Worm (Caenorhabditis elegans): ENCODE measurements around the gene chil-13.

Gene chil-13

DNA sequence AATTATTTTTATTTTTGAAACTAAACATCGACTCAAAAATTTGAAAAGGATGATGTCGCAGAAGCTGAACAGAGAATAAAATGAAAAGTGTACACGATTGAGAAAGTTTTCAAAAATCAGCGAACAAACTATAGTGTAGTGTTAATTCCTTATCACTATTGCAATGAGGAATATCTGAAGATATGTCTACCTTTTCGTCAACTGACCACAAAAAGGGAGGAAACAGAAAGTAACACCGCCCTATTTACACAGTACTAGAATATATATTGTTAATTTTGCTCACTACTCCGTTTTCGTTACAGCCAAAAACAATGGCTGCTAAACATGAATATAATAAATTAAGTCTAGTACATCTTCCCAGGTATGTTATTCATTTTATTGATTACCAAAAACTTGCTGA is 9.8 kb upstream of the chil-13 start, which contains the start of gene chil-18:
chil-18 (plus strand) TSS at position 301 of the 400 bp plus-strand sequence.
- no peak for TF ChIP-seq nhr-76 (tag; optimal IDR thresholded peaks at IDR 0.05)
- TF ChIP-seq ztf-11 (tag; optimal IDR thresholded peaks at IDR 0.05) = no peak
- TF ChIP-seq M03D4.4 (tag; optimal IDR thresholded peaks at IDR 0.05) = no peak
- TF ChIP-seq lin-13 (tag; optimal IDR thresholded peaks at IDR 0.05) = no peak
- no peak for TF ChIP-seq mep-1 (tag; optimal IDR thresholded peaks at IDR 0.05)
- no peak for TF ChIP-seq snpc-4 (tag; optimal IDR thresholded peaks at IDR 0.05)
- no peak for TF ChIP-seq unc-120 (tag; optimal IDR thresholded peaks at IDR 0.05; ENCODE audit: poor library complexity, severe bottlenecking)
- TF ChIP-seq nhr-237 (tag; optimal IDR thresholded peaks at IDR 0.05) = no peak
- TF ChIP-seq zip-8 (tag; optimal IDR thresholded peaks at IDR 0.05) = no peak
- no peak for TF ChIP-seq cnd-1 (tag; optimal IDR thresholded peaks at IDR 0.05)

DNA sequence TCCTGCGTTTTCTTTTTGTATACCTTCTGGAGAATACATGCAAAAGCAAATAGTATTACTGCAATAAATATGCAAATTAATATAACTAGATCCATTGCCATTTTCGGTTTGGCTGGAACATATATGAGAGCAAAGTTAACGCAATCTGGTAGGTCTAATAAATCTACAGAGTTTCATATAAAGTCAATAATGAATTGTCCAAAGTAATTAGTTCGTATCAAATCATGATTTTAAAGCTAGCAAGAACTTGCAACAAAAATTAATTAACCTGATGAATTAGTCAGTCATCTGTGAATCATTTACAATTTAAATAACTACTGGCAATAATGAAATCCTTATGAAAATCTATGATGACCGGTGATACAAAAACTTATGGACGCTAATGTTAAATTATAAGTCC is 7.2 kb upstream of the chil-13 start, which contains the start of gene R09D1.13:
R09D1.13 (minus strand) TSS at position 101 of the 400 bp plus-strand sequence.
- TF ChIP-seq ceh-83 (GFP tag; optimal IDR thresholded peaks at IDR 0.05) (no peak), ceh-39 (tag; optimal IDR thresholded peaks at IDR 0.05) (no peak), mep-1 (tag; optimal IDR thresholded peaks at IDR 0.05) (no peak), unc-39 (tag; optimal IDR thresholded peaks at IDR 0.05) (no peak), nhr-237 (tag; optimal IDR thresholded peaks at IDR 0.05) (no peak), zip-8 (tag; optimal IDR thresholded peaks at IDR 0.05) (no peak), flh-1 (GFP tag; optimal IDR thresholded peaks at IDR 0.05) (no peak), lin-13 (tag; optimal IDR thresholded peaks at IDR 0.05) (no peak), drap-1 (GFP tag; optimal IDR thresholded peaks at IDR 0.05) (no peak), hlh-1 (tag; optimal IDR thresholded peaks at IDR 0.05) (no peak), nhr-2 (tag; optimal IDR thresholded peaks at IDR 0.05) (no peak)

DNA sequence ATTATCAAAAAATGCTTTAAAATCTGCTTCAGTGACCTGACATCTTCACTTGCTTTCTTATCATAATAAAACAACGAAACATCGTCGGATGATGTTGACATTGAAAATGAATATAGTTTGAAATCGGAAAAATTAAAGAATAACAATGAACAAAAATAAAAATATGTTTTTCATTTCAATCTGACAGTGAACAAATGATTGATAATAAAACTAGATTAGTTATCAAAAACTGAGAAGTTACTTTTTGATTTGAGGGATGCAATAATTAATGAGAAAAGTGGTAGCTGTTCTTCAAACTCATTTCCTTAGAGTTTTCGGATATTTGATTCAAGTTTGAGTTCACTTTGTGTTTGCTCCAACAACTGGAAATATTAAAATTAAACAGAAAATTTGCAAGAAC is 5.4 kb upstream of the chil-13 start, which contains the start of gene chil-15:
chil-15 (minus strand) TSS at position 101 of the 400 bp plus-strand sequence.
- TF ChIP-seq cnd-1 (tag; optimal IDR thresholded peaks at IDR 0.05) (no peak), nhr-12 (tag; optimal IDR thresholded peaks at IDR 0.05) (no peak), bed-3 (GFP tag; optimal IDR thresholded peaks at IDR 0.05) (no peak), blmp-1 (tag; optimal IDR thresholded peaks at IDR 0.05) (no peak), ham-2 (GFP tag; optimal IDR thresholded peaks at IDR 0.05) (no peak), M03D4.4 (tag; optimal IDR thresholded peaks at IDR 0.05) (no peak), lin-13 (tag; optimal IDR thresholded peaks at IDR 0.05) (no peak), mab-5 (tag; optimal IDR thresholded peaks at IDR 0.05) (no peak), ztf-11 (tag; optimal IDR thresholded peaks at IDR 0.05) (no peak), drap-1 (GFP tag; optimal IDR thresholded peaks at IDR 0.05) (no peak), nhr-237 (tag; optimal IDR thresholded peaks at IDR 0.05) (no peak), hlh-1 (tag; optimal IDR thresholded peaks at IDR 0.05) (no peak), snpc-4 (tag; optimal IDR thresholded peaks at IDR 0.05) (no peak), tbx-8 (GFP tag; optimal IDR thresholded peaks at IDR 0.05) (no peak), nhr-28 (tag; optimal IDR thresholded peaks at IDR 0.05) (no peak), unc-39 (tag; optimal IDR thresholded peaks at IDR 0.05) (no peak), ceh-83 (GFP tag; optimal IDR thresholded peaks at IDR 0.05) (no peak), pha-4 (tag; optimal IDR thresholded peaks at IDR 0.05) (no peak)

DNA sequence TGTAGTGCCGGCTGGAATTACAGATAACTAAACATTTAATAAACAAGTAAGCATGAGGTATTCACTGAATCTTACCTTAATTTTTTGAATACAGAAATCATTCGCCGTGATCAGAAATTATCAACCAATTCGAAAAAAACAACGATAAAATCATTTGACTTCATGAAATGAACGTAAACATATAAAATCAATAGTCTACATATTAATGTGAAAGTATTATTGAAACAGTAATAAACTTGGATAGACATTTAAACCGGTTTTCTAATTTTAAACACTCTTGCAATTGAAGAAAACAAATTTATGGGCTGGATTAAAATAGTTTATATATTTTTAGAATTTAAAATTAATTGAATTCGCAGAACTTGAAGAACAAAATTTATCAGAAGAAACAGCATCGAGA is 3.7 kb upstream of the chil-13 start, which contains the start of gene chil-16:
chil-16 (minus strand) TSS at position 101 of the 400 bp plus-strand sequence.
- TF ChIP-seq unc-62 (GFP tag; optimal IDR thresholded peaks at IDR 0.05) (no peak), bed-3 (GFP tag; optimal IDR thresholded peaks at IDR 0.05) (no peak), blmp-1 (tag; optimal IDR thresholded peaks at IDR 0.05) (no peak), lin-32 (GFP tag; optimal IDR thresholded peaks at IDR 0.05) (no peak), snpc-4 (tag; optimal IDR thresholded peaks at IDR 0.05) (no peak), sem-2 (GFP tag; optimal IDR thresholded peaks at IDR 0.05) (no peak), zip-8 (tag; optimal IDR thresholded peaks at IDR 0.05) (no peak), nhr-2 (tag; optimal IDR thresholded peaks at IDR 0.05) (no peak), hlh-1 (tag; optimal IDR thresholded peaks at IDR 0.05) (no peak), ceh-83 (GFP tag; optimal IDR thresholded peaks at IDR 0.05) (no peak), ceh-39 (tag; optimal IDR thresholded peaks at IDR 0.05) (no peak), elt-1 (tag; optimal IDR thresholded peaks at IDR 0.05; ENCODE audit: borderline replicate concordance, insufficient read depth) (no peak), nhr-237 (tag; optimal IDR thresholded peaks at IDR 0.05) (no peak)

DNA sequence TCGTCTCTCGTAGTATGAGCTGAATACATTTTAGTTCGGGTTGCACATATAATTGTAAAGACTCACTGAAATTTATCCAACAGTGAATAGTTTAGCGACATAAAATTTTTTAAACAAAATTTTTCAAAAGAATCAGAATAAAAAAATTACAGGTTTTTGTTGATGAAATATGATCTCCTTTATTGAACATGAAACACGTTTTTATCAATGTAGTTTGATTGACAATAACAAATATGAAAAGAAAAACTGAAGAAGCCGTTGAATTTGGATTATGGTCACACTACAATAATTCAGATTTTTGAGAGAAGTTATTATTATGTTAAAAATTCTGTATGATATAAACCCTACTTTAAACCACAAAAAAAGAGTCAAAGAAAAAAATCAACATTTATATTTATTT is 1.9 kb upstream of the chil-13 start, which contains the start of gene chil-17:
chil-17 (minus strand) TSS at position 101 of the 400 bp plus-strand sequence.
- TF ChIP-seq ceh-43 (GFP tag; optimal IDR thresholded peaks at IDR 0.05) = no peak
- no peak for TF ChIP-seq nhr-237 (tag; optimal IDR thresholded peaks at IDR 0.05)
- no peak for TF ChIP-seq mep-1 (tag; optimal IDR thresholded peaks at IDR 0.05)
- TF ChIP-seq sptf-1 (tag; optimal IDR thresholded peaks at IDR 0.05) = no peak

Measured in whole organism, mixed stage, embryonic.